Worm (Caenorhabditis elegans) whole organism, L4 larva: Measurements from ENCODE around the gene Y82E9BL.3.

Source experiments
- R02D3.7 ChIP-seq: fragments of 150-350 bp; sonication (generic microtip); optimal IDR thresholded peaks from 3 replicates; lab custom pipeline; 2014; ENCODE audit warnings: missing biosample characterization, missing genetic modification characterization
- Y5F2A.4 ChIP-seq: fragments of 200-800 bp; sonication (Bioruptor generic); optimal IDR thresholded peaks from 2 replicates; lab custom pipeline; 2018; ENCODE audit warnings: mild to moderate bottlenecking, missing genetic modification characterization, missing compliant biosample characterization
- ZK337.2 ChIP-seq: fragments of 200-800 bp; sonication (Bioruptor generic); IDR thresholded peaks from 2 replicates; pipeline ENCODE4 v1.3.6; 2022; ENCODE audit warnings: missing genetic modification reagents, missing genetic modification characterization, missing compliant biosample characterization
- ZK546.5 ChIP-seq, 2 experiments: sonication (generic microtip); optimal IDR thresholded peaks; 2 replicates each; lab custom pipeline; 2017; ENCODE audit warnings: missing biosample characterization in 2 of 2, missing genetic modification characterization in 2 of 2
- aha-1 ChIP-seq: fragments of 150-350 bp; peaks from one replicate; lab custom pipeline; 2014; ENCODE audit warnings: missing biosample characterization, missing genetic modification characterization
- arid-1 ChIP-seq: fragments of 200-800 bp; sonication (Bioruptor generic); conservative IDR thresholded peaks from 2 replicates; pipeline ENCODE4 v1.3.6; 2022; ENCODE audit warnings: missing genetic modification reagents, missing genetic modification characterization, missing compliant biosample characterization
- ceh-20 ChIP-seq: fragments of 200-800 bp; sonication (Bioruptor generic); IDR thresholded peaks from 2 replicates; pipeline ENCODE4 v1.3.6; 2022; ENCODE audit warnings: missing genetic modification reagents, missing genetic modification characterization, missing compliant biosample characterization
- daf-16 ChIP-seq, 3 experiments: sonication (generic microtip); optimal IDR thresholded peaks; 2 replicates each; lab custom pipeline; 2016 to 2017; ENCODE audit warnings: missing genetic modification characterization in 3 of 3, missing genetic modification reagents in 3 of 3, mild to moderate bottlenecking in 2 of 3, missing compliant biosample characterization in 2 of 3, missing biosample characterization in 1 of 3, moderate library complexity in 1 of 3
- daf-8 ChIP-seq: fragments of 200-800 bp; sonication (Bioruptor generic); IDR thresholded peaks from 2 replicates; pipeline ENCODE4 v1.3.6; 2022; ENCODE audit warnings: missing genetic modification characterization, missing compliant biosample characterization
- dmd-6 ChIP-seq: fragments of 200-800 bp; sonication (Bioruptor generic); IDR thresholded peaks from 2 replicates; pipeline ENCODE4 v1.3.6; 2022; ENCODE audit warnings: missing genetic modification reagents, missing genetic modification characterization, missing compliant biosample characterization
- dmd-9 ChIP-seq: fragments of 200-800 bp; sonication (Bioruptor generic); IDR thresholded peaks from 2 replicates; pipeline ENCODE4 v1.3.6; 2022; ENCODE audit warnings: missing genetic modification reagents, missing genetic modification characterization, missing compliant biosample characterization
- dve-1 ChIP-seq: sonication (generic microtip); optimal IDR thresholded peaks from 2 replicates; lab custom pipeline; 2017; ENCODE audit warnings: antibody characterized with exemption, mild to moderate bottlenecking, missing genetic modification characterization, missing compliant biosample characterization; ENCODE audit not compliant: insufficient read depth
- egl-27 ChIP-seq: sonication (generic microtip); optimal IDR thresholded peaks from 3 replicates; lab custom pipeline; 2017; ENCODE audit warnings: missing biosample characterization, missing genetic modification reagents, missing genetic modification characterization
- fkh-10 ChIP-seq: fragments of 150-350 bp; optimal IDR thresholded peaks from 2 replicates; lab custom pipeline; 2014; ENCODE audit warnings: missing biosample characterization, missing genetic modification reagents, missing genetic modification characterization
- hlh-11 ChIP-seq: fragments of 200-800 bp; sonication (Bioruptor generic); optimal IDR thresholded peaks from 2 replicates; lab custom pipeline; 2018; ENCODE audit warnings: mild to moderate bottlenecking, missing genetic modification characterization, missing compliant biosample characterization
- lim-7 ChIP-seq: fragments of 200-800 bp; sonication (Bioruptor generic); IDR thresholded peaks from 2 replicates; pipeline ENCODE4 v1.3.6; 2022; ENCODE audit warnings: missing genetic modification characterization, missing compliant biosample characterization
- lin-29 ChIP-seq: fragments of 200-800 bp; sonication (Bioruptor generic); IDR thresholded peaks from 2 replicates; pipeline ENCODE4 v1.3.6; 2022; ENCODE audit warnings: missing genetic modification reagents, missing genetic modification characterization, missing compliant biosample characterization
- lin-39 ChIP-seq: fragments of 150-350 bp; optimal IDR thresholded peaks from 2 replicates; lab custom pipeline; 2014; ENCODE audit warnings: missing biosample characterization, missing genetic modification reagents, missing genetic modification characterization
- lsy-2 ChIP-seq, 2 experiments: fragments of 150-350 bp in 1 of 2; sonication (generic microtip) in 1 of 2; optimal IDR thresholded peaks; 2 replicates each; lab custom pipeline; 2014 to 2017; ENCODE audit warnings: missing biosample characterization in 2 of 2, missing genetic modification characterization in 2 of 2
- madf-9 ChIP-seq: fragments of 200-800 bp; sonication (Bioruptor generic); conservative IDR thresholded peaks from 2 replicates; pipeline ENCODE4 v1.3.6; 2022; ENCODE audit warnings: missing genetic modification reagents, missing genetic modification characterization, missing compliant biosample characterization
- mdl-1 ChIP-seq, 2 experiments: fragments of 150-350 bp in 1 of 2; sonication (generic microtip) in 1 of 2; optimal IDR thresholded peaks; 2 replicates each; lab custom pipeline; 2014 to 2017; ENCODE audit warnings: missing biosample characterization in 2 of 2, missing genetic modification characterization in 2 of 2
- nhr-237 ChIP-seq: sonication (generic microtip); optimal IDR thresholded peaks from 2 replicates; lab custom pipeline; 2017; ENCODE audit warnings: missing biosample characterization, missing genetic modification characterization
- nhr-28 ChIP-seq: fragments of 150-350 bp; optimal IDR thresholded peaks from 2 replicates; lab custom pipeline; 2014; ENCODE audit warnings: missing biosample characterization, missing genetic modification characterization
- nhr-41 ChIP-seq: fragments of 200-800 bp; sonication (Bioruptor generic); IDR thresholded peaks from 2 replicates; pipeline ENCODE4 v1.3.6; 2022; ENCODE audit warnings: missing genetic modification reagents, missing genetic modification characterization, missing compliant biosample characterization
- nhr-42 ChIP-seq: fragments of 200-800 bp; sonication (Bioruptor generic); IDR thresholded peaks from 2 replicates; pipeline ENCODE4 v1.3.6; 2022; ENCODE audit warnings: missing genetic modification characterization, missing compliant biosample characterization
- nhr-6 ChIP-seq: fragments of 150-350 bp; optimal IDR thresholded peaks from 2 replicates; lab custom pipeline; 2014; ENCODE audit warnings: missing biosample characterization, missing genetic modification characterization
- nhr-77 ChIP-seq: fragments of 150-350 bp; optimal IDR thresholded peaks from 2 replicates; lab custom pipeline; 2014; ENCODE audit warnings: missing biosample characterization, missing genetic modification characterization
- php-3 ChIP-seq: fragments of 200-800 bp; sonication (Bioruptor generic); IDR thresholded peaks from 2 replicates; pipeline ENCODE4 v1.3.6; 2022; ENCODE audit warnings: missing genetic modification reagents, missing genetic modification characterization, missing compliant biosample characterization
- pqm-1 ChIP-seq: sonication (generic microtip); optimal IDR thresholded peaks from 2 replicates; lab custom pipeline; 2017; ENCODE audit warnings: missing biosample characterization, missing genetic modification characterization
- saeg-2 ChIP-seq: fragments of 200-800 bp; sonication (Bioruptor generic); IDR thresholded peaks from 2 replicates; pipeline ENCODE4 v1.3.6; 2022; ENCODE audit warnings: missing genetic modification reagents, missing genetic modification characterization, missing compliant biosample characterization
- sdz-12 ChIP-seq: fragments of 200-800 bp; sonication (Bioruptor generic); optimal IDR thresholded peaks from 2 replicates; lab custom pipeline; 2018; ENCODE audit warnings: mild to moderate bottlenecking, missing genetic modification characterization, missing compliant biosample characterization
- skn-1 ChIP-seq: fragments of 150-350 bp; optimal IDR thresholded peaks from 2 replicates; lab custom pipeline; 2014; ENCODE audit warnings: missing biosample characterization, missing genetic modification characterization
- spr-1 ChIP-seq: sonication (generic microtip); optimal IDR thresholded peaks from 2 replicates; lab custom pipeline; 2016; ENCODE audit warnings: mild to moderate bottlenecking, missing genetic modification characterization, missing compliant biosample characterization
- unc-39 ChIP-seq: sonication (generic microtip); optimal IDR thresholded peaks from 2 replicates; lab custom pipeline; 2017; ENCODE audit warnings: missing biosample characterization, missing genetic modification characterization
- vab-7 ChIP-seq: fragments of 200-800 bp; sonication (Bioruptor generic); IDR thresholded peaks from 2 replicates; pipeline ENCODE4 v1.3.6; 2022; ENCODE audit warnings: missing genetic modification reagents, missing genetic modification characterization, missing compliant biosample characterization
- zag-1 ChIP-seq: fragments of 150-350 bp; optimal IDR thresholded peaks from 2 replicates; lab custom pipeline; 2014; ENCODE audit warnings: missing biosample characterization, missing genetic modification characterization
- zfp-2 ChIP-seq: sonication (generic microtip); optimal IDR thresholded peaks from 2 replicates; lab custom pipeline; 2016; ENCODE audit warnings: mild to moderate bottlenecking, missing genetic modification characterization, missing compliant biosample characterization

Y82E9BL.3 gene

ce11 chrIII:1331894-1332293, 18.8 kb downstream of the Y82E9BL.3 start, which contains the start of gene Y82E9BL.19 (continued):
- TF ChIP-seq R02D3.7 (tag; lab: Kevin White, UChicago) (no peak), Y5F2A.4 (no peak), nhr-237 (tag; lab: Kevin White, UChicago) (no peak), unc-39 (tag; lab: Kevin White, UChicago) (no peak), madf-9 (no peak), saeg-2 (GFP tag; lab: Robert Waterston, UW) (no peak), dmd-6 (peak; percentile 51), pqm-1 (peak; percentile 13), lin-39 (tag; lab: Kevin White, UChicago) (no peak), ZK546.5 (tag; optimal IDR thresholded peaks at IDR 0.05; lab: Kevin White, UChicago) (no peak), lim-7 (GFP tag; lab: Robert Waterston, UW) (no peak)
- TF ChIP-seq, all 104 proteins: peak for 6

- no peak for TF ChIP-seq vab-7 (GFP tag; lab: Robert Waterston, UW)
- TF ChIP-seq aha-1 (tag; lab: Kevin White, UChicago): peak; percentile 23
Measured at ce11 chrIII:1326490-1326889, 24.2 kb downstream of the Y82E9BL.3 start, which contains the start of gene Y82E9BL.18. Gene Y82E9BL.18 (plus strand): TSS chrIII:1326790.

ce11 chrIII:1324513-1324912, 26.1 kb downstream of the Y82E9BL.3 start, which contains the start of gene fbxa-14:
Gene fbxa-14 (minus strand): TSS chrIII:1324613.
- TF ChIP-seq lsy-2 (tag; optimal IDR thresholded peaks at IDR 0.05; lab: Kevin White, UChicago) (no peak), dmd-9 (no peak), arid-1 (no peak), spr-1 (tag; lab: Kevin White, UChicago) (no peak), lin-29 (no peak), skn-1 (tag; lab: Kevin White, UChicago) (no peak), sdz-12 (GFP tag; lab: Kevin White, UChicago) (no peak), egl-27 (tag; lab: Kevin White, UChicago) (no peak), fkh-10 (GFP tag; lab: Kevin White, UChicago) (no peak), pqm-1 (no peak), unc-39 (tag; lab: Kevin White, UChicago) (no peak), zag-1 (tag; lab: Kevin White, UChicago) (no peak), nhr-28 (tag; lab: Kevin White, UChicago) (no peak)

ce11 chrIII:1323555-1323954, 27.1 kb downstream of the Y82E9BL.3 start:
- no peak for TF ChIP-seq ceh-20 (GFP tag; lab: Robert Waterston, UW)
- peak; percentile 41; the same call in 1 of the 2 replicates for TF ChIP-seq nhr-41 (GFP tag; lab: Robert Waterston, UW)
- TF ChIP-seq mdl-1 (tag; optimal IDR thresholded peaks at IDR 0.05; lab: Kevin White, UChicago): peak in 1 of 2 experiments; percentile 22
- TF ChIP-seq nhr-28 (tag; lab: Kevin White, UChicago): peak; percentile 89
- TF ChIP-seq dmd-9: no peak
- TF ChIP-seq spr-1 (tag; lab: Kevin White, UChicago): no peak
- TF ChIP-seq nhr-6 (tag; lab: Kevin White, UChicago): peak; percentile 84
- no peak for TF ChIP-seq daf-16 (GFP tag; optimal IDR thresholded peaks at IDR 0.05; lab: Kevin White, UChicago)
- peak; percentile 56 for TF ChIP-seq daf-16 (tag; optimal IDR thresholded peaks at IDR 0.05; lab: Kevin White, UChicago)
- no peak for TF ChIP-seq skn-1 (tag; lab: Kevin White, UChicago)
- TF ChIP-seq hlh-11 (tag; lab: Kevin White, UChicago): peak; percentile 40
- no peak for TF ChIP-seq daf-8 (GFP tag; lab: Robert Waterston, UW)
- peak; percentile 19 for TF ChIP-seq dve-1 (tag; lab: Kevin White, UChicago)
- peak in 1 of 2 experiments; percentile 36 for TF ChIP-seq lsy-2 (tag; optimal IDR thresholded peaks at IDR 0.05; lab: Kevin White, UChicago)
- peak; percentile 96 for TF ChIP-seq pqm-1
- TF ChIP-seq dmd-6: peak; percentile 83
- TF ChIP-seq nhr-77: peak; percentile 63

- TF ChIP-seq ZK337.2 (no peak), Y5F2A.4 (no peak), nhr-42 (GFP tag; lab: Robert Waterston, UW) (no peak), zfp-2 (tag; lab: Kevin White, UChicago) (no peak), mdl-1 (tag; optimal IDR thresholded peaks at IDR 0.05; lab: Kevin White, UChicago) (no peak), php-3 (GFP tag; lab: Robert Waterston, UW) (no peak)
Measured at ce11 chrIII:1321561-1321960, 29.1 kb downstream of the Y82E9BL.3 start, which contains the start of gene fbxa-15. Gene fbxa-15 (minus strand): TSS chrIII:1321661.
